Fruit fly (Drosophila melanogaster) whole organism, embryonic: ENCODE results near the gene CG3119.

ENCODE experiments used
- CG10462 ChIP-seq: fragments of 200-800 bp; sonication (Bioruptor generic); optimal IDR thresholded peaks from 2 replicates; lab custom pipeline; 2016; ENCODE audit warnings: missing biosample characterization, missing genetic modification characterization
- CG10654 ChIP-seq: fragments of 200-800 bp; sonication (Bioruptor generic); optimal IDR thresholded peaks from 2 replicates; lab custom pipeline; 2016; ENCODE audit warnings: missing biosample characterization, missing genetic modification characterization
- CG11398 ChIP-seq: fragments of 200-800 bp; sonication (Bioruptor generic); optimal IDR thresholded peaks from 2 replicates; lab custom pipeline; 2016; ENCODE audit warnings: missing biosample characterization, missing genetic modification characterization
- CG11456 ChIP-seq: fragments of 200-800 bp; sonication (Bioruptor generic); IDR thresholded peaks from 3 replicates; pipeline ENCODE4 v1.3.6; 2022; ENCODE audit warnings: missing biosample characterization, missing genetic modification characterization
- CG11695 ChIP-seq: fragments of 200-800 bp; sonication (Bioruptor generic); IDR thresholded peaks from 3 replicates; pipeline ENCODE4 v1.3.6; 2022; ENCODE audit warnings: missing biosample characterization, missing genetic modification characterization
- CG14014 ChIP-seq: fragments of 200-800 bp; sonication (Bioruptor generic); IDR thresholded peaks from 2 replicates; pipeline ENCODE4 v1.3.6; 2022; ENCODE audit warnings: missing biosample characterization, missing genetic modification characterization
- CG14710 ChIP-seq: fragments of 200-800 bp; sonication (Bioruptor generic); optimal IDR thresholded peaks from 3 replicates; lab custom pipeline; 2019; ENCODE audit warnings: missing biosample characterization, mild to moderate bottlenecking, missing genetic modification characterization, moderate library complexity
- CG17612 ChIP-seq: fragments of 200-800 bp; sonication (Bioruptor generic); IDR thresholded peaks from 2 replicates; pipeline ENCODE4 v1.3.6; 2022; ENCODE audit warnings: missing biosample characterization, missing genetic modification characterization
- CG17829 ChIP-seq: fragments of 200-800 bp; optimal IDR thresholded peaks from 2 replicates; lab custom pipeline; 2019; ENCODE audit warnings: missing biosample characterization, mild to moderate bottlenecking, missing genetic modification characterization, moderate library complexity
- CG18011 ChIP-seq: fragments of 200-800 bp; sonication (Bioruptor generic); optimal IDR thresholded peaks from 2 replicates; lab custom pipeline; 2017; ENCODE audit warnings: missing biosample characterization, missing genetic modification characterization, mild to moderate bottlenecking, moderate library complexity, missing genotype
- CG2116 ChIP-seq: fragments of 200-800 bp; sonication (Bioruptor generic); optimal IDR thresholded peaks from 3 replicates; lab custom pipeline; 2018; ENCODE audit warnings: missing biosample characterization, mild to moderate bottlenecking, missing genetic modification characterization
- CG2199 ChIP-seq: fragments of 200-800 bp; sonication (Bioruptor generic); IDR thresholded peaks from 3 replicates; pipeline ENCODE4 v1.3.6; 2022; ENCODE audit warnings: missing biosample characterization, missing genetic modification characterization
- CG30431 ChIP-seq: fragments of 200-800 bp; sonication (Bioruptor generic); optimal IDR thresholded peaks from 2 replicates; lab custom pipeline; 2017; ENCODE audit warnings: missing biosample characterization, missing genetic modification characterization
- CG32767 ChIP-seq: fragments of 200-800 bp; sonication (Bioruptor generic); IDR thresholded peaks from 2 replicates; pipeline ENCODE4 v1.3.6; 2022; ENCODE audit warnings: missing biosample characterization, missing genetic modification characterization
- CG3995 ChIP-seq: fragments of 200-800 bp; sonication (Bioruptor generic); optimal IDR thresholded peaks from 3 replicates; lab custom pipeline; 2016; ENCODE audit warnings: missing biosample characterization, missing genetic modification characterization
- CG4282 ChIP-seq: fragments of 200-800 bp; sonication (Bioruptor generic); optimal IDR thresholded peaks from 2 replicates; lab custom pipeline; 2016; ENCODE audit warnings: missing biosample characterization, missing genetic modification characterization
- CG6272 ChIP-seq: fragments of 200-800 bp; sonication (Bioruptor generic); IDR thresholded peaks from 2 replicates; pipeline ENCODE4 v1.3.6; 2022; ENCODE audit warnings: missing biosample characterization, missing genetic modification characterization
- CG6765 ChIP-seq: fragments of 200-800 bp; sonication (Bioruptor generic); optimal IDR thresholded peaks from 3 replicates; lab custom pipeline; 2017; ENCODE audit warnings: missing biosample characterization, mild to moderate bottlenecking, missing genetic modification characterization
- CG7556 ChIP-seq: fragments of 200-800 bp; sonication (Bioruptor generic); optimal IDR thresholded peaks from 2 replicates; lab custom pipeline; 2017; ENCODE audit warnings: missing biosample characterization, mild to moderate bottlenecking, missing genetic modification characterization
- CG8089 ChIP-seq: fragments of 200-800 bp; sonication (Bioruptor generic); optimal IDR thresholded peaks from 3 replicates; lab custom pipeline; 2016; ENCODE audit warnings: missing biosample characterization, missing genetic modification characterization
- CG8924 ChIP-seq: fragments of 200-800 bp; optimal IDR thresholded peaks from 3 replicates; lab custom pipeline; 2019; ENCODE audit warnings: missing biosample characterization, mild to moderate bottlenecking, missing genetic modification characterization, moderate library complexity
- CG8944 ChIP-seq: fragments of 200-800 bp; sonication (Bioruptor generic); optimal IDR thresholded peaks from 3 replicates; lab custom pipeline; 2016; ENCODE audit warnings: missing biosample characterization, missing genetic modification characterization
- Doc3 ChIP-seq: fragments of 200-800 bp; sonication (Bioruptor generic); IDR thresholded peaks from 3 replicates; pipeline ENCODE4 v1.3.6; 2022; ENCODE audit warnings: missing biosample characterization, missing genetic modification characterization; ENCODE audit not compliant: partially characterized antibody
- E2f1 ChIP-seq: fragments of 200-800 bp; sonication (Bioruptor generic); IDR thresholded peaks from 2 replicates; pipeline ENCODE4 v1.3.6; 2022; ENCODE audit warnings: missing biosample characterization, missing genetic modification characterization
- GATAe ChIP-seq: fragments of 200-800 bp; sonication (Bioruptor generic); conservative IDR thresholded peaks from 2 replicates; pipeline ENCODE4 v1.3.6; 2022; ENCODE audit warnings: missing biosample characterization, missing genetic modification characterization
- HLH3B ChIP-seq: fragments of 200-800 bp; sonication (Bioruptor generic); IDR thresholded peaks from 2 replicates; pipeline ENCODE4 v1.3.6; 2022; ENCODE audit warnings: missing biosample characterization, missing genetic modification characterization
- HmgD ChIP-seq: fragments of 200-800 bp; sonication (Bioruptor generic); optimal IDR thresholded peaks from 3 replicates; lab custom pipeline; 2016; ENCODE audit warnings: missing biosample characterization, missing genetic modification characterization
- Meics ChIP-seq: fragments of 200-800 bp; sonication (Bioruptor generic); optimal IDR thresholded peaks from 2 replicates; lab custom pipeline; 2017; ENCODE audit warnings: missing biosample characterization, mild to moderate bottlenecking, missing genetic modification characterization
- Mrtf ChIP-seq: fragments of 200-800 bp; sonication (Bioruptor generic); IDR thresholded peaks from 3 replicates; pipeline ENCODE4 v1.3.6; 2022; ENCODE audit warnings: missing biosample characterization, missing genetic modification characterization
- NC2α ChIP-seq: fragments of 200-800 bp; sonication (Bioruptor generic); optimal IDR thresholded peaks from 2 replicates; lab custom pipeline; 2016; ENCODE audit warnings: missing biosample characterization, missing genetic modification characterization
- Oaz ChIP-seq: fragments of 200-800 bp; sonication (Bioruptor generic); IDR thresholded peaks from 2 replicates; pipeline ENCODE4 v1.3.6; 2022; ENCODE audit warnings: missing biosample characterization, missing genetic modification characterization
- Ptx1 ChIP-seq: fragments of 200-800 bp; sonication (Bioruptor generic); IDR thresholded peaks from 2 replicates; pipeline ENCODE4 v1.3.6; 2022; ENCODE audit warnings: missing biosample characterization, missing genetic modification characterization
- Rfx ChIP-seq: fragments of 200-800 bp; sonication (Bioruptor generic); IDR thresholded peaks from 2 replicates; pipeline ENCODE4 v1.3.6; 2022; ENCODE audit warnings: missing biosample characterization, missing genetic modification characterization
- Six4 ChIP-seq: fragments of 200-800 bp; sonication (Bioruptor generic); optimal IDR thresholded peaks from 2 replicates; lab custom pipeline; 2016; ENCODE audit warnings: missing biosample characterization, missing genetic modification characterization
- Sry-δ ChIP-seq: fragments of 200-800 bp; sonication (Bioruptor generic); optimal IDR thresholded peaks from 2 replicates; lab custom pipeline; 2016; ENCODE audit warnings: missing biosample characterization, missing genetic modification characterization
- al ChIP-seq: fragments of 200-800 bp; sonication (Bioruptor generic); IDR thresholded peaks from 2 replicates; pipeline ENCODE4 v1.3.6; 2022; ENCODE audit warnings: missing biosample characterization, missing genetic modification characterization
- btn ChIP-seq: fragments of 200-800 bp; sonication (Bioruptor generic); optimal IDR thresholded peaks from 2 replicates; lab custom pipeline; 2016; ENCODE audit warnings: missing biosample characterization, missing genetic modification characterization
- cas ChIP-seq: fragments of 200-800 bp; sonication (Bioruptor generic); IDR thresholded peaks from 2 replicates; pipeline ENCODE4 v1.3.6; 2022; ENCODE audit warnings: missing biosample characterization, missing genetic modification characterization
- dan ChIP-seq: fragments of 200-800 bp; sonication (Bioruptor generic); IDR thresholded peaks from 2 replicates; pipeline ENCODE4 v1.3.6; 2022; ENCODE audit warnings: missing biosample characterization, missing genetic modification characterization
- fru ChIP-seq: fragments of >200 bp; optimal IDR thresholded peaks from 2 replicates; lab custom pipeline; 2017
- fu2 ChIP-seq: fragments of 200-800 bp; sonication (Bioruptor generic); optimal IDR thresholded peaks from 2 replicates; lab custom pipeline; 2016; ENCODE audit warnings: missing biosample characterization, missing genetic modification characterization
- h ChIP-seq: fragments of >200 bp; optimal IDR thresholded peaks from 2 replicates; lab custom pipeline; 2017
- hkb ChIP-seq, 2 experiments: fragments of 200-800 bp in 1 of 2; fragments of >200 bp in 1 of 2; sonication (Bioruptor generic) in 1 of 2; IDR thresholded peaks in 1 of 2; optimal IDR thresholded peaks in 1 of 2; 2 replicates each; pipeline versions ENCODE4 v1.3.6 to Lab custom; 2017 to 2022; ENCODE audit warnings: missing biosample characterization in 1 of 2, missing genetic modification characterization in 1 of 2
- lbe ChIP-seq: fragments of 200-800 bp; sonication (Bioruptor generic); optimal IDR thresholded peaks from 2 replicates; lab custom pipeline; 2016; ENCODE audit warnings: missing biosample characterization, mild to moderate bottlenecking, missing genetic modification characterization
- lmd ChIP-seq: fragments of 200-800 bp; sonication (Bioruptor generic); IDR thresholded peaks from 2 replicates; pipeline ENCODE4 v1.3.6; 2022; ENCODE audit warnings: missing biosample characterization, missing genetic modification characterization
- mld ChIP-seq: fragments of 200-800 bp; sonication (Bioruptor generic); IDR thresholded peaks from 3 replicates; pipeline ENCODE4 v1.3.6; 2022; ENCODE audit warnings: missing biosample characterization, missing genetic modification characterization; ENCODE audit not compliant: partially characterized antibody
- org-1 ChIP-seq: fragments of 200-800 bp; sonication (Bioruptor generic); optimal IDR thresholded peaks from 2 replicates; lab custom pipeline; 2017; ENCODE audit warnings: missing biosample characterization, missing genetic modification characterization
- psq ChIP-seq: fragments of 200-800 bp; sonication (Bioruptor generic); optimal IDR thresholded peaks from 2 replicates; lab custom pipeline; 2017; ENCODE audit warnings: missing biosample characterization, missing genetic modification characterization
- sim ChIP-seq: fragments of 200-800 bp; sonication (Bioruptor generic); IDR thresholded peaks from 2 replicates; pipeline ENCODE4 v1.3.6; 2022; ENCODE audit warnings: missing biosample characterization, missing genetic modification characterization
- ssp ChIP-seq: fragments of 200-800 bp; sonication (Bioruptor generic); IDR thresholded peaks from 2 replicates; pipeline ENCODE4 v1.3.6; 2022; ENCODE audit warnings: missing biosample characterization, missing genetic modification characterization
- usp ChIP-seq: fragments of >200 bp; optimal IDR thresholded peaks from 2 replicates; lab custom pipeline; 2017; ENCODE audit warnings: missing biosample characterization, missing genetic modification characterization

The CG3119 gene

DNA sequence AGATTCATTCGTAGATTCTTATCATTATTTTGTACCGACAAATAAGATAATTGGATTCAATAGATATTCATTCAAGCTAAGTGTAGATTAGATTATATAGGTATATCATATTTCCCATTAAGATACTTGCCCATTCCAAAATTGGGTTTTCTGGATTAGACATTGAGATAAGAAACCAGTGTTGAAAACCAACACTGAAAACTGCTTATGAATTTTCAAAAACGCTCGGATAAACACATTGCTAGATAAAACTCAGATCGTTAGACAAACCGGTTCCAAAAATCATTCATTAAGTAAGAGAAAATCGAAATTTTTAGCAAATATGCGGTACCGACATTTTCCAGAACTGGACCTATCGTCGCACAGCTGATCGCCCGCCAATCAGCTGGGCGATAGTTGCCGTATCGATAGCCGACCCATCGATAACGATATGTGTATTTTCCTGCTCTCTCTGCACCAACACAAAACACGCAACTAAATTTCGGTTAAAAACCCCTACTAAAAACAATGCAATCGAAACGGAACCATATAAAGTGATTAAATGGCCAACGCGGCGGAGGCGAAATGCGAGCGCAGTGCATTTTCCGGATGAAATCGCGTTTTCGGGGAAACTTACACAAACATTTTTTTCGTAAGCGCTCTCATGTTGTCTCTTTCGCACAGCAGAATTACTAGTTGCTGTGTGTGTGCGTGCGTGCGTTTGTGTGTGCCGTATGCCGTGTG lies 48.0 kb upstream of the CG3119 start, which contains the start of the genes NTPase and lilli (continued):
- TF ChIP-seq CG32767 (GFP tag; lab: Robert Waterston, UW), result peak; percentile 28; the same call in 1 of the 2 replicates
- peak; percentile 52 for TF ChIP-seq CG8089 (GFP tag; lab: Kevin White, UChicago)
- peak; percentile 84 for TF ChIP-seq Sry-δ (GFP tag; lab: Kevin White, UChicago)
- TF ChIP-seq CG17829 (tag; lab: Kevin White, UChicago), result peak; percentile 36
- TF ChIP-seq CG7556 (GFP tag; lab: Kevin White, UChicago), result peak; percentile 38
- TF ChIP-seq Ptx1 (GFP tag; lab: Robert Waterston, UW), result peak; percentile 70; the same call in 1 of the 2 replicates
- TF ChIP-seq CG11695 (GFP tag; lab: Robert Waterston, UW), result peak; percentile 38; the same call in 1 of the 3 replicates
- peak; percentile 20; the same call in 1 of the 3 replicates for TF ChIP-seq CG2199 (GFP tag; lab: Robert Waterston, UW)
- no peak for TF ChIP-seq dan (GFP tag; lab: Robert Waterston, UW)
- TF ChIP-seq CG6765 (GFP tag; lab: Kevin White, UChicago), result no peak
- TF ChIP-seq CG2116 (GFP tag; lab: Kevin White, UChicago), result peak; percentile 70
- peak; percentile 40; the same call in 1 of the 2 replicates for TF ChIP-seq lmd (GFP tag; lab: Robert Waterston, UW)
- TF ChIP-seq mld (GFP tag; lab: Robert Waterston, UW), result peak; percentile 85
- no peak for TF ChIP-seq usp (GFP tag; lab: Kevin White, UChicago)
- peak; percentile 48 for TF ChIP-seq E2f1
- TF ChIP-seq CG6272 (GFP tag; lab: Robert Waterston, UW), result peak; percentile 44; the same call in 1 of the 2 replicates
- TF ChIP-seq CG14710 (tag; lab: Kevin White, UChicago), result peak; percentile 34
- TF ChIP-seq HLH3B (GFP tag; lab: Robert Waterston, UW), result 0 out of 2 replicates have a peak, but pooled peaks have one; percentile 44
- TF ChIP-seq psq (GFP tag; lab: Kevin White, UChicago), result no peak
- TF ChIP-seq Oaz (GFP tag; lab: Robert Waterston, UW), result 0 out of 2 replicates have a peak, but pooled peaks have one; percentile 28
- no peak for TF ChIP-seq NC2α (GFP tag; lab: Kevin White, UChicago)
- TF ChIP-seq CG3995 (GFP tag; lab: Kevin White, UChicago), result peak; percentile 56
- peak; percentile 49 for TF ChIP-seq btn (GFP tag; lab: Kevin White, UChicago)
- TF ChIP-seq HmgD (GFP tag; lab: Kevin White, UChicago), result peak; percentile 18
- TF ChIP-seq Doc3 (GFP tag; lab: Robert Waterston, UW), result peak; percentile 90
- TF ChIP-seq lbe, result peak; percentile 40
- TF ChIP-seq CG8944, result peak; percentile 61
- no peak for TF ChIP-seq CG17612 (GFP tag; lab: Robert Waterston, UW)
- no peak for TF ChIP-seq CG4282
- no peak for TF ChIP-seq h
- peak; percentile 30 for TF ChIP-seq CG30431 (GFP tag; lab: Kevin White, UChicago)
- peak; percentile 76 for TF ChIP-seq Rfx
- peak; percentile 24; the same call in 1 of the 2 replicates for TF ChIP-seq cas (GFP tag; lab: Robert Waterston, UW)
- TF ChIP-seq fu2 (GFP tag; lab: Kevin White, UChicago), result peak; percentile 10
- TF ChIP-seq CG10654 (GFP tag; lab: Kevin White, UChicago), result peak; percentile 48
- peak; percentile 65; the same call in 1 of the 2 replicates for TF ChIP-seq sim
- TF ChIP-seq CG11456 (GFP tag; lab: Robert Waterston, UW), result peak; percentile 69; the same call in 1 of the 3 replicates
- peak; percentile 19 for TF ChIP-seq Meics (GFP tag; lab: Kevin White, UChicago)
- TF ChIP-seq CG8924, result no peak
- TF ChIP-seq GATAe (GFP tag; lab: Robert Waterston, UW), result no peak
- TF ChIP-seq Mrtf (GFP tag; lab: Robert Waterston, UW), result no peak
- TF ChIP-seq CG18011 (GFP tag; lab: Kevin White, UChicago), result peak; percentile 33
- no peak for TF ChIP-seq hkb (optimal IDR thresholded peaks at IDR 0.05; lab: Kevin White, UChicago)
- TF ChIP-seq hkb (GFP tag; IDR thresholded peaks at IDR 0.05; lab: Robert Waterston, UW), result peak; percentile 50; the same call in 1 of the 2 replicates
- no peak for TF ChIP-seq fru (lab: Kevin White, UChicago)
- TF ChIP-seq CG11398 (GFP tag; lab: Kevin White, UChicago), result peak; percentile 19
- peak; percentile 22 for TF ChIP-seq CG10462 (GFP tag; lab: Kevin White, UChicago)
- no peak for TF ChIP-seq org-1
- peak; percentile 53 for TF ChIP-seq Six4
- peak; percentile 44; the same call in 1 of the 2 replicates for TF ChIP-seq CG14014
- TF ChIP-seq al (GFP tag; lab: Robert Waterston, UW), result 0 out of 2 replicates have a peak, but pooled peaks have one; percentile 7
- TF ChIP-seq ssp (GFP tag; lab: Robert Waterston, UW), result peak; percentile 56
